Fruit fly (Drosophila melanogaster) whole organism, embryonic: ENCODE results near the gene Nthl1.

Experiments used
- Ada2b ChIP-seq: fragments of 200-800 bp; sonication (Bioruptor generic); IDR thresholded peaks from 2 replicates; pipeline ENCODE4 v1.3.6; 2022; ENCODE audit warnings: missing biosample characterization, missing genetic modification characterization
- Antp ChIP-seq: fragments of 200-800 bp; sonication (Bioruptor generic); optimal IDR thresholded peaks from 3 replicates; lab custom pipeline; 2016; ENCODE audit warnings: missing biosample characterization, missing genetic modification characterization
- Atf3 ChIP-seq: fragments of 200-800 bp; sonication (Bioruptor generic); optimal IDR thresholded peaks from 3 replicates; lab custom pipeline; 2016; ENCODE audit warnings: missing biosample characterization, missing genetic modification characterization
- Awh ChIP-seq: fragments of 200-800 bp; sonication (Bioruptor generic); IDR thresholded peaks from 2 replicates; pipeline ENCODE4, ENCODE4 v1.3.6; 2022; ENCODE audit warnings: missing biosample characterization, missing genetic modification characterization
- BEAF-32 ChIP-seq: fragments of 200-800 bp; sonication (Bioruptor generic); optimal IDR thresholded peaks from 3 replicates; lab custom pipeline; 2017; ENCODE audit warnings: missing biosample characterization, missing genetic modification characterization, mild to moderate bottlenecking, moderate library complexity, missing genetic modification reagents
- CG10366 ChIP-seq: fragments of 200-800 bp; sonication (Bioruptor generic); IDR thresholded peaks from 2 replicates; pipeline ENCODE4 v1.3.6; 2022; ENCODE audit warnings: missing biosample characterization, missing genetic modification characterization
- CG10462 ChIP-seq: fragments of 200-800 bp; sonication (Bioruptor generic); optimal IDR thresholded peaks from 2 replicates; lab custom pipeline; 2016; ENCODE audit warnings: missing biosample characterization, missing genetic modification characterization
- CG11085 ChIP-seq: fragments of 200-800 bp; sonication (Bioruptor generic); IDR thresholded peaks from 2 replicates; pipeline ENCODE4 v1.3.6; 2022; ENCODE audit warnings: missing biosample characterization, missing genetic modification characterization
- CG11247 ChIP-seq: fragments of 200-800 bp; sonication (Bioruptor generic); IDR thresholded peaks from 2 replicates; pipeline ENCODE4 v1.3.6; 2022; ENCODE audit warnings: missing biosample characterization, missing genetic modification characterization
- CG11398 ChIP-seq: fragments of 200-800 bp; sonication (Bioruptor generic); optimal IDR thresholded peaks from 2 replicates; lab custom pipeline; 2016; ENCODE audit warnings: missing biosample characterization, missing genetic modification characterization
- CG11696 ChIP-seq: fragments of 200-800 bp; sonication (Bioruptor generic); IDR thresholded peaks from 2 replicates; pipeline ENCODE4 v1.3.6; 2022; ENCODE audit warnings: missing biosample characterization, missing genetic modification characterization
- CG12299 ChIP-seq: fragments of 200-800 bp; sonication (Bioruptor generic); optimal IDR thresholded peaks from 2 replicates; lab custom pipeline; 2018; ENCODE audit warnings: missing biosample characterization, mild to moderate bottlenecking, missing genetic modification characterization
- CG12659 ChIP-seq: fragments of 200-800 bp; sonication (Bioruptor generic); optimal IDR thresholded peaks from 3 replicates; lab custom pipeline; 2017; ENCODE audit warnings: mild to moderate bottlenecking, missing biosample characterization, missing genetic modification reagents, missing genetic modification characterization
- CG15514 ChIP-seq: fragments of 200-800 bp; sonication (Bioruptor generic); optimal IDR thresholded peaks from 3 replicates; lab custom pipeline; 2017; ENCODE audit warnings: missing biosample characterization, missing genetic modification characterization, mild to moderate bottlenecking, moderate library complexity, missing genetic modification reagents
- CG15696 ChIP-seq: fragments of 200-800 bp; sonication (Bioruptor generic); optimal IDR thresholded peaks from 2 replicates; lab custom pipeline; 2019; ENCODE audit warnings: missing biosample characterization, mild to moderate bottlenecking, missing genetic modification characterization, moderate library complexity
- CG1602 ChIP-seq: fragments of 200-800 bp; sonication (Bioruptor generic); optimal IDR thresholded peaks from 3 replicates; lab custom pipeline; 2016; ENCODE audit warnings: missing biosample characterization, missing genetic modification characterization
- CG17802 ChIP-seq: fragments of 200-800 bp; sonication (Bioruptor generic); optimal IDR thresholded peaks from 2 replicates; lab custom pipeline; 2018; ENCODE audit warnings: missing biosample characterization, mild to moderate bottlenecking, missing genetic modification characterization, moderate library complexity
- CG2120 ChIP-seq: fragments of 200-800 bp; sonication (Bioruptor generic); optimal IDR thresholded peaks from 3 replicates; lab custom pipeline; 2016; ENCODE audit warnings: missing biosample characterization, missing genetic modification characterization
- CG31441 ChIP-seq: fragments of 200-800 bp; sonication (Bioruptor generic); IDR thresholded peaks from 2 replicates; pipeline ENCODE4 v1.3.6; 2022; ENCODE audit warnings: missing biosample characterization, missing genetic modification characterization
- CG3163 ChIP-seq: fragments of 200-800 bp; sonication (Bioruptor generic); optimal IDR thresholded peaks from 3 replicates; lab custom pipeline; 2016; ENCODE audit warnings: missing biosample characterization, missing genetic modification characterization
- CG3281 ChIP-seq: fragments of 200-800 bp; sonication (Bioruptor generic); optimal IDR thresholded peaks from 3 replicates; lab custom pipeline; 2017; ENCODE audit warnings: missing biosample characterization, mild to moderate bottlenecking, missing genetic modification characterization
- CG3838 ChIP-seq: fragments of 200-800 bp; sonication (Bioruptor generic); optimal IDR thresholded peaks from 3 replicates; lab custom pipeline; 2016; ENCODE audit warnings: missing biosample characterization, missing genetic modification characterization
- CG4328 ChIP-seq: fragments of 200-800 bp; sonication (Bioruptor generic); optimal IDR thresholded peaks from 3 replicates; lab custom pipeline; 2017; ENCODE audit warnings: missing biosample characterization, missing genetic modification reagents, missing genetic modification characterization
- CG4820 ChIP-seq: fragments of 200-800 bp; sonication (Bioruptor generic); optimal IDR thresholded peaks from 3 replicates; lab custom pipeline; 2016; ENCODE audit warnings: missing biosample characterization, missing genetic modification characterization
- CG9215 ChIP-seq: fragments of 200-800 bp; sonication (Bioruptor generic); IDR thresholded peaks from 2 replicates; pipeline ENCODE4 v1.3.6; 2022; ENCODE audit warnings: missing biosample characterization, missing genetic modification characterization
- CG9437 ChIP-seq: fragments of 200-800 bp; sonication (Bioruptor generic); optimal IDR thresholded peaks from 2 replicates; lab custom pipeline; 2018; ENCODE audit warnings: missing biosample characterization, mild to moderate bottlenecking, missing genetic modification characterization
- CrebB ChIP-seq: fragments of 200-800 bp; sonication (Bioruptor generic); optimal IDR thresholded peaks from 3 replicates; lab custom pipeline; 2018; ENCODE audit warnings: missing biosample characterization, mild to moderate bottlenecking, missing genetic modification characterization
- Deaf1 ChIP-seq: fragments of 200-800 bp; optimal IDR thresholded peaks from 3 replicates; lab custom pipeline; 2019; ENCODE audit warnings: missing biosample characterization, mild to moderate bottlenecking, missing genetic modification characterization, moderate library complexity
- Dp ChIP-seq: fragments of 200-800 bp; sonication (Bioruptor generic); optimal IDR thresholded peaks from 2 replicates; lab custom pipeline; 2018; ENCODE audit warnings: missing biosample characterization, mild to moderate bottlenecking, missing genetic modification characterization, moderate library complexity
- HHEX ChIP-seq: fragments of 200-800 bp; sonication (Bioruptor generic); optimal IDR thresholded peaks from 3 replicates; lab custom pipeline; 2017; ENCODE audit warnings: missing biosample characterization, mild to moderate bottlenecking, missing genetic modification characterization, missing genetic modification reagents
- Myb ChIP-seq: fragments of 200-800 bp; sonication (Bioruptor generic); optimal IDR thresholded peaks from 2 replicates; lab custom pipeline; 2016; ENCODE audit warnings: missing biosample characterization, missing genetic modification characterization
- NC2α ChIP-seq: fragments of 200-800 bp; sonication (Bioruptor generic); optimal IDR thresholded peaks from 2 replicates; lab custom pipeline; 2016; ENCODE audit warnings: missing biosample characterization, missing genetic modification characterization
- Nf-YA ChIP-seq: fragments of 200-800 bp; sonication (Bioruptor generic); IDR thresholded peaks from 2 replicates; pipeline ENCODE4 v1.3.6; 2022; ENCODE audit warnings: missing biosample characterization, missing genetic modification characterization
- Nf-YC ChIP-seq: fragments of 200-800 bp; optimal IDR thresholded peaks from 3 replicates; lab custom pipeline; 2019; ENCODE audit warnings: missing biosample characterization, mild to moderate bottlenecking, missing genetic modification characterization, moderate library complexity
- Rfx ChIP-seq: fragments of 200-800 bp; sonication (Bioruptor generic); IDR thresholded peaks from 2 replicates; pipeline ENCODE4 v1.3.6; 2022; ENCODE audit warnings: missing biosample characterization, missing genetic modification characterization
- Sry-δ ChIP-seq: fragments of 200-800 bp; sonication (Bioruptor generic); optimal IDR thresholded peaks from 2 replicates; lab custom pipeline; 2016; ENCODE audit warnings: missing biosample characterization, missing genetic modification characterization
- Usf ChIP-seq: fragments of 200-800 bp; sonication (Bioruptor generic); optimal IDR thresholded peaks from 2 replicates; lab custom pipeline; 2017; ENCODE audit warnings: missing genotype, missing biosample characterization, missing genetic modification characterization
- Xbp1 ChIP-seq: fragments of 200-800 bp; sonication (Bioruptor generic); optimal IDR thresholded peaks from 3 replicates; lab custom pipeline; 2016; ENCODE audit warnings: missing biosample characterization, mild to moderate bottlenecking, missing genetic modification characterization
- cato ChIP-seq: fragments of 200-800 bp; sonication (Bioruptor generic); optimal IDR thresholded peaks from 2 replicates; lab custom pipeline; 2016; ENCODE audit warnings: missing biosample characterization, missing genetic modification characterization, borderline replicate concordance
- chm ChIP-seq: fragments of 200-800 bp; sonication (Bioruptor generic); IDR thresholded peaks from 2 replicates; pipeline ENCODE4 v1.3.6; 2022; ENCODE audit warnings: missing biosample characterization, missing genetic modification characterization
- corto ChIP-seq: fragments of 200-800 bp; sonication (Bioruptor generic); optimal IDR thresholded peaks from 2 replicates; lab custom pipeline; 2016; ENCODE audit warnings: missing biosample characterization, mild to moderate bottlenecking, missing genetic modification characterization, moderate library complexity
- crol ChIP-seq: fragments of 200-800 bp; sonication (Bioruptor generic); IDR thresholded peaks from 2 replicates; pipeline ENCODE4 v1.3.6; 2022; ENCODE audit warnings: missing biosample characterization, missing genetic modification characterization
- crp ChIP-seq, 2 experiments: fragments of 200-800 bp; sonication (Bioruptor generic); optimal IDR thresholded peaks; 2 replicates in 1 of 2; 3 replicates in 1 of 2; lab custom pipeline; 2017; ENCODE audit warnings: missing biosample characterization in 2 of 2, missing genetic modification characterization in 2 of 2, mild to moderate bottlenecking in 1 of 2, moderate library complexity in 1 of 2
- dysf ChIP-seq: fragments of 200-800 bp; sonication (Bioruptor generic); IDR thresholded peaks from 3 replicates; pipeline ENCODE4 v1.3.6; 2022; ENCODE audit warnings: missing biosample characterization, missing genetic modification characterization
- ems ChIP-seq: fragments of 200-800 bp; sonication (Bioruptor generic); optimal IDR thresholded peaks from 3 replicates; lab custom pipeline; 2016; ENCODE audit warnings: missing biosample characterization, missing genetic modification characterization
- gcm2 ChIP-seq: fragments of 200-800 bp; sonication (Bioruptor generic); optimal IDR thresholded peaks from 2 replicates; lab custom pipeline; 2016; ENCODE audit warnings: missing biosample characterization, missing genetic modification characterization
- lola ChIP-seq, 3 experiments: fragments of >200 bp in 2 of 3; fragments of 200-800 bp in 1 of 3; sonication (Bioruptor generic) in 1 of 3; optimal IDR thresholded peaks; 2 replicates each; lab custom pipeline; 2017 to 2019; ENCODE audit warnings: missing biosample characterization in 3 of 3, missing genetic modification characterization in 3 of 3, mild to moderate bottlenecking in 1 of 3, moderate library complexity in 1 of 3
- rib ChIP-seq: fragments of 200-800 bp; sonication (Bioruptor generic); IDR thresholded peaks from 2 replicates; pipeline ENCODE4 v1.3.6; 2022; ENCODE audit warnings: missing biosample characterization, missing genetic modification characterization
- seq ChIP-seq: fragments of 200-800 bp; sonication (Bioruptor generic); IDR thresholded peaks from 2 replicates; pipeline ENCODE4 v1.3.6; 2022; ENCODE audit warnings: missing biosample characterization, missing genetic modification characterization
- shn ChIP-seq: fragments of 200-800 bp; sonication (Bioruptor generic); optimal IDR thresholded peaks from 3 replicates; lab custom pipeline; 2016; ENCODE audit warnings: missing biosample characterization, missing genetic modification characterization
- sqz ChIP-seq: fragments of 200-800 bp; sonication (Bioruptor generic); optimal IDR thresholded peaks from 3 replicates; lab custom pipeline; 2018; ENCODE audit warnings: missing biosample characterization, mild to moderate bottlenecking, missing genetic modification characterization
- tup ChIP-seq: fragments of 200-800 bp; sonication (Bioruptor generic); optimal IDR thresholded peaks from 2 replicates; lab custom pipeline; 2016; ENCODE audit warnings: missing biosample characterization, mild to moderate bottlenecking, missing genetic modification characterization, moderate library complexity
- wor ChIP-seq: fragments of 200-800 bp; sonication (Bioruptor generic); IDR thresholded peaks from 2 replicates; pipeline ENCODE4 v1.3.6; 2022; ENCODE audit warnings: missing biosample characterization, missing genetic modification characterization

The Nthl1 gene

DNA sequence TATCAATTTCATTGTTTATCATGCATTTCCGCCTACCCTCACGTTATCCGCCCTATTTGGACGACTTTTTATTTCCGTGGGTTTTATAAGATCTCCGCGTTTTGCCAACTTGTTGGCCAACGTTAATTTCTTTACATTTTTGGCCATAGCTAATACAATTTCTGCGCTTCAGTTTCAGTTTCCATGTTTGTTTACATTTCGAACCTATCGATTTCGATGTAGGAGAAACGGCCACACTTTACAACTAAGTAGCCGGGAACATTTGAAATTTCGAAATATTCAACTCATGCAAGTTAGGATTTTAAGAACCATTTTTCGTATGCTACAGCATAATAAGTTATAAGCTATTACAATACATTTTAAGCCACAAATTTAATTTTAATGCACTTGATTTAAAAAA lies at the start of gene Nthl1 (continued):
- TF ChIP-seq crp (GFP tag; optimal IDR thresholded peaks at IDR 0.05; lab: Kevin White, UChicago) (no peak), seq (GFP tag; lab: Robert Waterston, UW) (no peak), CG15514 (GFP tag; lab: Kevin White, UChicago) (peak; percentile 13), CG12659 (GFP tag; lab: Kevin White, UChicago) (no peak), CG10462 (GFP tag; lab: Kevin White, UChicago) (no peak), gcm2 (GFP tag; lab: Kevin White, UChicago) (no peak), CG10366 (GFP tag; lab: Robert Waterston, UW) (no peak), NC2α (GFP tag; lab: Kevin White, UChicago) (no peak), CG1602 (no peak), Awh (GFP tag; lab: Robert Waterston, UW) (no peak), Nf-YA (GFP tag; lab: Robert Waterston, UW) (no peak), CG31441 (GFP tag; lab: Robert Waterston, UW) (no peak), sqz (GFP tag; lab: Kevin White, UChicago) (no peak), dysf (GFP tag; lab: Robert Waterston, UW) (no peak), BEAF-32 (GFP tag; lab: Kevin White, UChicago) (peak; percentile 51), CG12299 (tag; lab: Kevin White, UChicago) (no peak), rib (GFP tag; lab: Robert Waterston, UW) (no peak), CG11696 (GFP tag; lab: Robert Waterston, UW) (no peak), Usf (no peak), CG17802 (no peak), Dp (GFP tag; lab: Kevin White, UChicago) (peak; percentile 91), CrebB (tag; lab: Kevin White, UChicago) (no peak), Ada2b (GFP tag; lab: Robert Waterston, UW) (no peak), CG15696 (no peak), CG9215 (GFP tag; lab: Robert Waterston, UW) (no peak), CG11247 (GFP tag; lab: Robert Waterston, UW) (no peak), Atf3 (no peak), chm (GFP tag; lab: Robert Waterston, UW) (no peak), Xbp1 (no peak), CG3838 (GFP tag; lab: Kevin White, UChicago) (no peak), CG3281 (GFP tag; lab: Kevin White, UChicago) (no peak), Rfx (GFP tag; lab: Robert Waterston, UW) (no peak), Myb (peak; percentile 33), CG4820 (GFP tag; lab: Kevin White, UChicago) (no peak), CG11398 (GFP tag; lab: Kevin White, UChicago) (no peak), HHEX (GFP tag; lab: Kevin White, UChicago) (no peak), lola (GFP tag; optimal IDR thresholded peaks at IDR 0.05; lab: Kevin White, UChicago) (no peak), CG3163 (GFP tag; lab: Kevin White, UChicago) (no peak), corto (GFP tag; lab: Kevin White, UChicago) (no peak), CG2120 (GFP tag; lab: Kevin White, UChicago) (no peak), crol (GFP tag; lab: Robert Waterston, UW) (no peak), wor (GFP tag; lab: Robert Waterston, UW) (no peak), shn (GFP tag; lab: Kevin White, UChicago) (no peak), Deaf1 (no peak), ems (GFP tag; lab: Kevin White, UChicago) (no peak), CG11085 (no peak), CG9437 (no peak), Antp (GFP tag; lab: Kevin White, UChicago) (no peak), tup (no peak), cato (GFP tag; lab: Kevin White, UChicago) (no peak), Nf-YC (tag; lab: Kevin White, UChicago) (no peak), CG4328 (GFP tag; lab: Kevin White, UChicago) (no peak), Sry-δ (peak; percentile 40)
